Worm (Caenorhabditis elegans): ENCODE results near the gene srx-34.

- no peak for TF ChIP-seq pat-9 (tag; optimal IDR thresholded peaks at IDR 0.05)
- TF ChIP-seq tbx-2 (tag; optimal IDR thresholded peaks at IDR 0.05) = no peak
- TF ChIP-seq F13H6.1 (tag; optimal IDR thresholded peaks at IDR 0.05) = no peak
- no peak for TF ChIP-seq sox-2 (GFP tag; IDR thresholded peaks at IDR 0.05)
- no peak for TF ChIP-seq odd-2 (tag; optimal IDR thresholded peaks at IDR 0.05)
- TF ChIP-seq pax-1 (tag; optimal IDR thresholded peaks at IDR 0.05) = no peak
- TF ChIP-seq ceh-6 (GFP tag; optimal IDR thresholded peaks at IDR 0.05) = no peak
- no peak for TF ChIP-seq ceh-48 (tag; optimal IDR thresholded peaks at IDR 0.05)
- TF ChIP-seq ama-1 (optimal IDR thresholded peaks at IDR 0.05) = no peak
- TF ChIP-seq fkh-10 (GFP tag; optimal IDR thresholded peaks at IDR 0.05) = no peak
- no peak for TF ChIP-seq ets-4 (tag; optimal IDR thresholded peaks at IDR 0.05)
- TF ChIP-seq npax-4 (tag; optimal IDR thresholded peaks at IDR 0.05) = no peak
- no peak for TF ChIP-seq nhr-11 (tag; optimal IDR thresholded peaks at IDR 0.05)
Measured at ce11 chrV:7147370-7147769, 27.3 kb upstream of the srx-34 start, which contains the start of gene ugt-38.

Data from whole organism, late embryonic.